Worm (Caenorhabditis elegans) whole organism, mixed stage, embryonic: ENCODE data around the gene ugt-8.

ENCODE experiments used
- bed-3 ChIP-seq: fragments of 200-800 bp; sonication (Bioruptor generic); optimal IDR thresholded peaks from 3 replicates; lab custom pipeline; 2018; ENCODE audit warnings: mild to moderate bottlenecking, missing genetic modification characterization, moderate library complexity, missing compliant biosample characterization
- blmp-1 ChIP-seq: fragments of 150-350 bp; optimal IDR thresholded peaks from 2 replicates; lab custom pipeline; 2014; ENCODE audit warnings: missing biosample characterization, missing genetic modification characterization
- ceh-39 ChIP-seq: fragments of 150-350 bp; optimal IDR thresholded peaks from 2 replicates; lab custom pipeline; 2014; ENCODE audit warnings: missing biosample characterization, missing genetic modification characterization
- ceh-43 ChIP-seq: fragments of 200-800 bp; sonication (Bioruptor generic); optimal IDR thresholded peaks from 2 replicates; lab custom pipeline; 2018; ENCODE audit warnings: mild to moderate bottlenecking, missing genetic modification characterization, moderate library complexity, missing compliant biosample characterization
- ceh-83 ChIP-seq: fragments of 200-800 bp; sonication (Bioruptor generic); optimal IDR thresholded peaks from 2 replicates; lab custom pipeline; 2018; ENCODE audit warnings: mild to moderate bottlenecking, missing genetic modification characterization, missing compliant biosample characterization
- ces-1 ChIP-seq: fragments of 150-350 bp; optimal IDR thresholded peaks from 2 replicates; lab custom pipeline; 2014; ENCODE audit warnings: missing biosample characterization, missing genetic modification reagents, missing genetic modification characterization
- cnd-1 ChIP-seq: fragments of 200-800 bp; sonication (Bioruptor generic); optimal IDR thresholded peaks from 2 replicates; lab custom pipeline; 2018; ENCODE audit warnings: mild to moderate bottlenecking, missing genetic modification characterization, missing compliant biosample characterization
- drap-1 ChIP-seq: fragments of 200-800 bp; sonication (Bioruptor generic); optimal IDR thresholded peaks from 3 replicates; lab custom pipeline; 2018; ENCODE audit warnings: mild to moderate bottlenecking, missing genetic modification characterization, missing compliant biosample characterization
- elt-1 ChIP-seq: sonication (generic microtip); optimal IDR thresholded peaks from 2 replicates; lab custom pipeline; 2017; ENCODE audit warnings: missing genetic modification characterization, mild to moderate bottlenecking, missing compliant biosample characterization, antibody characterized with exemption, moderate library complexity, borderline replicate concordance; ENCODE audit not compliant: insufficient read depth
- elt-3 ChIP-seq: fragments of 150-350 bp; optimal IDR thresholded peaks from 2 replicates; lab custom pipeline; 2014; ENCODE audit warnings: missing biosample characterization, missing genetic modification characterization
- ham-2 ChIP-seq: fragments of 200-800 bp; sonication (Bioruptor generic); optimal IDR thresholded peaks from 2 replicates; lab custom pipeline; 2018; ENCODE audit warnings: mild to moderate bottlenecking, missing genetic modification characterization, missing compliant biosample characterization
- hlh-1 ChIP-seq: fragments of 150-350 bp; optimal IDR thresholded peaks from 2 replicates; lab custom pipeline; 2014; ENCODE audit warnings: missing biosample characterization, missing genetic modification reagents, missing genetic modification characterization
- lin-13 ChIP-seq: fragments of 150-350 bp; optimal IDR thresholded peaks from 2 replicates; lab custom pipeline; 2014; ENCODE audit warnings: missing biosample characterization, missing genetic modification characterization
- lin-32 ChIP-seq: fragments of 200-800 bp; sonication (Bioruptor generic); optimal IDR thresholded peaks from 2 replicates; lab custom pipeline; 2018; ENCODE audit warnings: mild to moderate bottlenecking, missing genetic modification characterization, missing compliant biosample characterization
- lsy-2 ChIP-seq: fragments of 150-350 bp; optimal IDR thresholded peaks from 2 replicates; lab custom pipeline; 2014; ENCODE audit warnings: missing biosample characterization, missing genetic modification characterization
- mab-5 ChIP-seq: fragments of 150-350 bp; optimal IDR thresholded peaks from 2 replicates; lab custom pipeline; 2014; ENCODE audit warnings: missing biosample characterization, missing genetic modification characterization
- mep-1 ChIP-seq: fragments of 150-350 bp; optimal IDR thresholded peaks from 2 replicates; lab custom pipeline; 2017; ENCODE audit warnings: missing biosample characterization, missing genetic modification reagents, missing genetic modification characterization, inconsistent platforms
- mls-2 ChIP-seq: sonication (generic microtip); optimal IDR thresholded peaks from 2 replicates; lab custom pipeline; 2016; ENCODE audit warnings: mild to moderate bottlenecking, missing genetic modification characterization, moderate library complexity, missing compliant biosample characterization
- nhr-12 ChIP-seq: fragments of 150-350 bp; optimal IDR thresholded peaks from 2 replicates; lab custom pipeline; 2014; ENCODE audit warnings: missing biosample characterization, missing genetic modification characterization
- nhr-2 ChIP-seq: fragments of 150-350 bp; optimal IDR thresholded peaks from 2 replicates; lab custom pipeline; 2014; ENCODE audit warnings: missing biosample characterization, missing genetic modification characterization
- nhr-237 ChIP-seq: fragments of 150-350 bp; optimal IDR thresholded peaks from 2 replicates; lab custom pipeline; 2014; ENCODE audit warnings: missing biosample characterization, missing genetic modification characterization
- nhr-28 ChIP-seq: fragments of 150-350 bp; optimal IDR thresholded peaks from 2 replicates; lab custom pipeline; 2014; ENCODE audit warnings: missing biosample characterization, missing genetic modification characterization
- nhr-76 ChIP-seq: sonication (generic microtip); optimal IDR thresholded peaks from 2 replicates; lab custom pipeline; 2017; ENCODE audit warnings: missing biosample characterization, missing genetic modification characterization
- sem-2 ChIP-seq: fragments of 200-800 bp; sonication (Bioruptor generic); optimal IDR thresholded peaks from 2 replicates; lab custom pipeline; 2018; ENCODE audit warnings: mild to moderate bottlenecking, missing genetic modification characterization, missing compliant biosample characterization
- snpc-4 ChIP-seq: fragments of 150-350 bp; optimal IDR thresholded peaks from 2 replicates; lab custom pipeline; 2014; ENCODE audit warnings: missing biosample characterization, missing genetic modification characterization
- sptf-1 ChIP-seq: sonication (generic microtip); optimal IDR thresholded peaks from 2 replicates; lab custom pipeline; 2017; ENCODE audit warnings: mild to moderate bottlenecking, missing genetic modification characterization, moderate library complexity, missing compliant biosample characterization
- tbx-8 ChIP-seq: fragments of 200-800 bp; sonication (Bioruptor generic); optimal IDR thresholded peaks from 2 replicates; lab custom pipeline; 2018; ENCODE audit warnings: mild to moderate bottlenecking, missing genetic modification characterization, moderate library complexity, missing compliant biosample characterization
- unc-120 ChIP-seq: sonication (generic microtip); optimal IDR thresholded peaks from 2 replicates; lab custom pipeline; 2017; ENCODE audit warnings: missing genetic modification characterization, missing compliant biosample characterization; ENCODE audit not compliant: poor library complexity, severe bottlenecking
- unc-39 ChIP-seq: fragments of 150-350 bp; optimal IDR thresholded peaks from 2 replicates; lab custom pipeline; 2014; ENCODE audit warnings: missing biosample characterization, missing genetic modification characterization
- unc-62 ChIP-seq: fragments of 150-350 bp; optimal IDR thresholded peaks from 2 replicates; lab custom pipeline; 2014; ENCODE audit warnings: missing biosample characterization, missing genetic modification reagents, missing genetic modification characterization
- zip-8 ChIP-seq: fragments of 150-350 bp; optimal IDR thresholded peaks from 2 replicates; lab custom pipeline; 2014; ENCODE audit warnings: missing biosample characterization, missing genetic modification characterization
- ztf-11 ChIP-seq: fragments of 150-350 bp; optimal IDR thresholded peaks from 2 replicates; lab custom pipeline; 2014; ENCODE audit warnings: missing biosample characterization, missing genetic modification characterization

Gene ugt-8

ce11 chrV:4867535-4867934 lies 36.2 kb upstream of the ugt-8 start:
- TF ChIP-seq zip-8 (tag; lab: Kevin White, UChicago), result no peak
- no peak for TF ChIP-seq lsy-2 (tag; lab: Kevin White, UChicago)
- TF ChIP-seq elt-3 (tag; lab: Kevin White, UChicago), result no peak
- TF ChIP-seq mls-2 (tag; lab: Kevin White, UChicago), result no peak
- TF ChIP-seq, all 35 proteins: peak for 0

ce11 chrV:4868698-4869097 lies 35.0 kb upstream of the ugt-8 start:
- TF ChIP-seq hlh-1 (no peak), lin-32 (no peak), blmp-1 (tag; lab: Kevin White, UChicago) (no peak), ceh-83 (GFP tag; lab: Kevin White, UChicago) (no peak), unc-39 (tag; lab: Kevin White, UChicago) (no peak), sptf-1 (tag; lab: Kevin White, UChicago) (no peak), ztf-11 (no peak), lin-13 (tag; lab: Kevin White, UChicago) (no peak), snpc-4 (tag; lab: Kevin White, UChicago) (no peak), ceh-43 (no peak), nhr-2 (tag; lab: Kevin White, UChicago) (no peak), drap-1 (no peak), tbx-8 (GFP tag; lab: Kevin White, UChicago) (no peak), ham-2 (GFP tag; lab: Kevin White, UChicago) (no peak), nhr-28 (tag; lab: Kevin White, UChicago) (no peak), nhr-12 (tag; lab: Kevin White, UChicago) (no peak), ces-1 (GFP tag; lab: Kevin White, UChicago) (no peak), zip-8 (tag; lab: Kevin White, UChicago) (no peak), bed-3 (no peak)

- TF ChIP-seq blmp-1 (tag; lab: Kevin White, UChicago) (no peak), lin-13 (tag; lab: Kevin White, UChicago) (no peak)
Measured at ce11 chrV:4870627-4871026, 33.1 kb upstream of the ugt-8 start.

- TF ChIP-seq ham-2 (GFP tag; lab: Kevin White, UChicago) (no peak), lsy-2 (tag; lab: Kevin White, UChicago) (no peak), mls-2 (tag; lab: Kevin White, UChicago) (no peak), nhr-28 (tag; lab: Kevin White, UChicago) (no peak), lin-13 (tag; lab: Kevin White, UChicago) (no peak), blmp-1 (tag; lab: Kevin White, UChicago) (no peak), tbx-8 (GFP tag; lab: Kevin White, UChicago) (no peak)
Measured at ce11 chrV:4871992-4872391, 31.7 kb upstream of the ugt-8 start, which contains the start of gene srd-33. srd-33 (plus strand) TSS chrV:4872292.

- TF ChIP-seq nhr-28 (tag; lab: Kevin White, UChicago) (no peak), ces-1 (GFP tag; lab: Kevin White, UChicago) (no peak), unc-62 (GFP tag; lab: Kevin White, UChicago) (no peak), mep-1 (tag; lab: Kevin White, UChicago) (no peak), elt-1 (tag; lab: Kevin White, UChicago) (no peak), mab-5 (no peak), nhr-12 (tag; lab: Kevin White, UChicago) (no peak), nhr-237 (tag; lab: Kevin White, UChicago) (no peak), unc-120 (no peak), ham-2 (GFP tag; lab: Kevin White, UChicago) (no peak), hlh-1 (no peak), snpc-4 (tag; lab: Kevin White, UChicago) (no peak), elt-3 (tag; lab: Kevin White, UChicago) (no peak), tbx-8 (GFP tag; lab: Kevin White, UChicago) (no peak)
Measured at ce11 chrV:4877587-4877986, 26.1 kb upstream of the ugt-8 start, which contains the start of gene T19H12.6. T19H12.6 (minus strand) TSS chrV:4877687.

- TF ChIP-seq tbx-8 (GFP tag; lab: Kevin White, UChicago), result no peak
- no peak for TF ChIP-seq unc-62 (GFP tag; lab: Kevin White, UChicago)
- no peak for TF ChIP-seq bed-3
- no peak for TF ChIP-seq ceh-43
- no peak for TF ChIP-seq ztf-11
- TF ChIP-seq drap-1, result no peak
- TF ChIP-seq unc-39 (tag; lab: Kevin White, UChicago), result no peak
- TF ChIP-seq mep-1 (tag; lab: Kevin White, UChicago), result no peak
- no peak for TF ChIP-seq nhr-237 (tag; lab: Kevin White, UChicago)
- no peak for TF ChIP-seq ceh-39 (tag; lab: Kevin White, UChicago)
- no peak for TF ChIP-seq lin-32
- TF ChIP-seq mab-5, result no peak
- no peak for TF ChIP-seq zip-8 (tag; lab: Kevin White, UChicago)
- no peak for TF ChIP-seq cnd-1
- TF ChIP-seq sem-2, result no peak
- no peak for TF ChIP-seq nhr-76 (tag; lab: Kevin White, UChicago)
- TF ChIP-seq elt-1 (tag; lab: Kevin White, UChicago), result no peak
- TF ChIP-seq, all 35 proteins: peak for 0
Measured at ce11 chrV:4879251-4879650, 24.5 kb upstream of the ugt-8 start, which contains the start of gene T19H12.15. T19H12.15 (minus strand) TSS chrV:4879351.
